Fruit fly (Drosophila melanogaster) Kc167 (cell line): ENCODE results near the gene Claspin.

Source experiments
- Sin3A ChIP-seq: fragments of >200 bp; optimal IDR thresholded peaks from 2 replicates; lab custom pipeline; 2018; ENCODE audit warnings: missing external identifiers
- h ChIP-seq: fragments of >200 bp; optimal IDR thresholded peaks from 3 replicates; lab custom pipeline; 2018; ENCODE audit warnings: missing external identifiers
- psq ChIP-seq: fragments of >200 bp; optimal IDR thresholded peaks from 2 replicates; lab custom pipeline; 2017; ENCODE audit warnings: missing external identifiers
- ttk ChIP-seq: sonication (Bioruptor generic); optimal IDR thresholded peaks from 2 replicates; lab custom pipeline; 2017; ENCODE audit warnings: missing external identifiers

- TF ChIP-seq Sin3A (lab: Kevin White, UChicago): no peak
- no peak for TF ChIP-seq ttk
- no peak for TF ChIP-seq h (lab: Kevin White, UChicago)
- no peak for TF ChIP-seq psq (lab: Kevin White, UChicago)
Observed at dm6 chr3L:4346379-4346778, 33.1 kb downstream of the Claspin start.
